Worm (Caenorhabditis elegans): ENCODE measurements around the gene set-9.

The set-9 gene

DNA sequence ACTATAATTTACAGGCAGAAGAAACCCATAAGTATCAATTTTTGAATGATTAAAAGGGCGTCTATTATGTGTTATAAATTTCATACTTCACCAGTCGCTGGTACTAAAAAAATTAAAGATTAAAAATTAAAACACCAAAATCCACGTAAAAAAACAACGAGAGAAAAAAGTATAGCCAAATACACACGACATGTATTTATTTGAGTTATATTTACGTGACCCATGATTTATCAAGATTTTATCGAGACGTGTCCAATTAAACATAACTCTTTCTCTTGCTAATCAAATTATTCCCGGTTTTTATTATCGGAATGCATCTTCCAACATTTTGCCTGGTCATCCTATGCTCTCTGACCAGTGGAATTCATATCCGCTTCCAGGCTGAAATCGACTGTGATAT is 40.4 kb upstream of the set-9 start, which contains the start of gene F36A4.4:
TSS of gene F36A4.4 (plus strand) at position 301 of the 400 bp plus-strand sequence.
- TF ChIP-seq R02D3.7 (tag; optimal IDR thresholded peaks at IDR 0.05) (no peak), ceh-16 (tag; optimal IDR thresholded peaks at IDR 0.05) (no peak), unc-55 (GFP tag; optimal IDR thresholded peaks at IDR 0.05) (no peak), elt-1 (tag; optimal IDR thresholded peaks at IDR 0.05) (no peak), snpc-4 (tag; optimal IDR thresholded peaks at IDR 0.05) (no peak), nhr-21 (tag; optimal IDR thresholded peaks at IDR 0.05) (no peak), unc-62 (GFP tag; optimal IDR thresholded peaks at IDR 0.05) (no peak), mab-5 (tag; optimal IDR thresholded peaks at IDR 0.05) (no peak), F13H6.1 (tag; optimal IDR thresholded peaks at IDR 0.05) (no peak), alr-1 (tag; optimal IDR thresholded peaks at IDR 0.05) (no peak), ama-1 (optimal IDR thresholded peaks at IDR 0.05) (no peak), sma-9 (GFP tag; optimal IDR thresholded peaks at IDR 0.05) (no peak), sma-9 (tag; optimal IDR thresholded peaks at IDR 0.05) (no peak), sma-3 (GFP tag; optimal IDR thresholded peaks at IDR 0.05) (no peak), nhr-25 (tag; optimal IDR thresholded peaks at IDR 0.05) (no peak), nhr-237 (tag; optimal IDR thresholded peaks at IDR 0.05) (no peak)

DNA sequence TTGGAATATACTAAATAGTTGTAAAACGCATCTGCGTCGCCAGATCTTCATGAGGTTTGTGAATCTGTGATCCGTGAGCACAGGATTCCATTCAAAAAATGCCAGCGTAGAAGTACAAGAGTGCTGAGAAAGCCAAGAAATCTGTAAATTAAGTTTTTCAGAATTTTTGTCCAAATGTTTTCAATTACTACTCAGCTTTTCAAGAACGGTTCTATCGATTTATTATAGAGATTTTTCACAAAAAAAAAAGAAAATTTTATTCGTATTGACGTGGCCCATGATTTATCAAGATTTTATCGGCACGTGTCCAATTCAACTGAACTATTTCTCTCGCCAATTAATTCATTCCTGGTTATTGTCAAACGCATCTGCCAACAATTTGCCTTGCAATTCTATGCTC is 38.4 kb upstream of the set-9 start, which contains the start of gene F36A4.3:
TSS of gene F36A4.3 (plus strand) at position 301 of the 400 bp plus-strand sequence.
- no peak for TF ChIP-seq nhr-129 (tag; optimal IDR thresholded peaks at IDR 0.05)
- no peak for TF ChIP-seq snpc-4 (tag; optimal IDR thresholded peaks at IDR 0.05)
- no peak for TF ChIP-seq nhr-21 (tag; optimal IDR thresholded peaks at IDR 0.05)
- no peak for TF ChIP-seq gmeb-1 (tag; optimal IDR thresholded peaks at IDR 0.05)
- TF ChIP-seq sem-4 (tag; optimal IDR thresholded peaks at IDR 0.05), result no peak
- no peak for TF ChIP-seq fos-1 (tag; optimal IDR thresholded peaks at IDR 0.05)
- TF ChIP-seq nhr-11 (tag; optimal IDR thresholded peaks at IDR 0.05), result no peak
- TF ChIP-seq sma-3 (GFP tag; optimal IDR thresholded peaks at IDR 0.05), result no peak
- TF ChIP-seq ZK546.5 (tag; optimal IDR thresholded peaks at IDR 0.05), result no peak
- TF ChIP-seq nhr-23 (tag; optimal IDR thresholded peaks at IDR 0.05), result no peak
- no peak for TF ChIP-seq alr-1 (tag; optimal IDR thresholded peaks at IDR 0.05)
- no peak for TF ChIP-seq elt-1 (tag; optimal IDR thresholded peaks at IDR 0.05)
- no peak for TF ChIP-seq ceh-82 (tag; optimal IDR thresholded peaks at IDR 0.05)
- no peak for TF ChIP-seq egl-27 (tag; optimal IDR thresholded peaks at IDR 0.05)
- TF ChIP-seq mab-5 (tag; optimal IDR thresholded peaks at IDR 0.05), result no peak
- TF ChIP-seq nhr-6 (tag; optimal IDR thresholded peaks at IDR 0.05), result no peak

DNA sequence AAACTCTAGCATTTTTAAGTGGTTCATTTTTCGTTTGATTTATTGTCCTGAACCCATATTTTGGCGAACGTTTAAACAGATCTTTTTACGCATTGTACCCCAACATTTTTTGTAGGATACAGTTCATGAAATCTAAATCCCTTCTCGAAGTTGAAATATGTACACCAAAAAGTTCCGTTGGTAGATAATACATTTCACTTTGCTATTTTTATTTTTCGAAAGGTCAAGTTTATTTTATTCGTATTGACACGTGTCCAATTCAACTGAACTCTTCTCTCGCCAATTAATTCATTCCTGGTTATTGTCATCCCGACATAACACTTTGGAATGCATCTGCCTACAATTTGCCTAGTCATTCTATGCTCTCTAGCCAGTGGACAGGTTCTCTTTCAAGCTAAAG is 36.8 kb upstream of the set-9 start, which contains the start of gene F36A4.2:
TSS of gene F36A4.2 (plus strand) at position 301 of the 400 bp plus-strand sequence.
- no peak for TF ChIP-seq nhr-23 (tag; optimal IDR thresholded peaks at IDR 0.05)
- no peak for TF ChIP-seq Y55F3AM.14 (GFP tag; optimal IDR thresholded peaks at IDR 0.05)
- TF ChIP-seq gmeb-1 (tag; optimal IDR thresholded peaks at IDR 0.05), result no peak
- no peak for TF ChIP-seq blmp-1 (tag; optimal IDR thresholded peaks at IDR 0.05; ENCODE audit: insufficient read depth)
- no peak for TF ChIP-seq fos-1 (tag; optimal IDR thresholded peaks at IDR 0.05)
- TF ChIP-seq skn-1 (tag; optimal IDR thresholded peaks at IDR 0.05), result no peak
- TF ChIP-seq mab-5 (tag; optimal IDR thresholded peaks at IDR 0.05), result no peak
- no peak for TF ChIP-seq R02D3.7 (tag; optimal IDR thresholded peaks at IDR 0.05)
- no peak for TF ChIP-seq lin-39 (tag; optimal IDR thresholded peaks at IDR 0.05)
- TF ChIP-seq ztf-11 (tag; optimal IDR thresholded peaks at IDR 0.05), result no peak
- no peak for TF ChIP-seq sma-9 (GFP tag; optimal IDR thresholded peaks at IDR 0.05)
- TF ChIP-seq sma-9 (tag; optimal IDR thresholded peaks at IDR 0.05), result no peak
- no peak for TF ChIP-seq ztf-4 (tag; optimal IDR thresholded peaks at IDR 0.05)

DNA sequence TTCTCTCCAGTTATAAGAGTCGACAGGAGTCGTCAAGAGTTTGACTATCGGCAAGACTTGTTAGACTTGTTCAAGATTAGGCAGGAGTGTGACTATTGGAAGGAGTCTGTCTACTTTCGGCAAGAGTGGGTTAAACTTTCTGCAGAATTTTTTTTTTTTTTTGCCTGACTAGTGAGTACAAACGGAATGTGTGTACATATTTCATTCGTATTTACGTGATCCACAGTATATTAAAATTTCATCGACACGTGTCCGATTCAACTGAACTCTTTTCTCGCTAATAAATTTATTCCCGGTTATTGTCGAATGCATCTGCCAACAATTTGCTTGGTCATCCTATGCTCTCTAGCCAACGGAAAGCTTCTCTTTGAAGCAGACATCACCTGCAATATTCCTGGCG is 35.5 kb upstream of the set-9 start, which contains the start of gene F36A4.1:
TSS of gene F36A4.1 (plus strand) at position 301 of the 400 bp plus-strand sequence.
- no peak for TF ChIP-seq nhr-25 (tag; optimal IDR thresholded peaks at IDR 0.05)
- no peak for TF ChIP-seq nhr-23 (tag; optimal IDR thresholded peaks at IDR 0.05)
- no peak for TF ChIP-seq aly-2 (tag; optimal IDR thresholded peaks at IDR 0.05)
- no peak for TF ChIP-seq dmd-4 (tag; optimal IDR thresholded peaks at IDR 0.05)
- no peak for TF ChIP-seq R02D3.7 (tag; optimal IDR thresholded peaks at IDR 0.05)
- no peak for TF ChIP-seq mab-5 (tag; optimal IDR thresholded peaks at IDR 0.05)
- no peak for TF ChIP-seq unc-55 (GFP tag; optimal IDR thresholded peaks at IDR 0.05)
- no peak for TF ChIP-seq unc-39 (tag; optimal IDR thresholded peaks at IDR 0.05)
- no peak for TF ChIP-seq C34F6.9 (tag; optimal IDR thresholded peaks at IDR 0.05)

DNA sequence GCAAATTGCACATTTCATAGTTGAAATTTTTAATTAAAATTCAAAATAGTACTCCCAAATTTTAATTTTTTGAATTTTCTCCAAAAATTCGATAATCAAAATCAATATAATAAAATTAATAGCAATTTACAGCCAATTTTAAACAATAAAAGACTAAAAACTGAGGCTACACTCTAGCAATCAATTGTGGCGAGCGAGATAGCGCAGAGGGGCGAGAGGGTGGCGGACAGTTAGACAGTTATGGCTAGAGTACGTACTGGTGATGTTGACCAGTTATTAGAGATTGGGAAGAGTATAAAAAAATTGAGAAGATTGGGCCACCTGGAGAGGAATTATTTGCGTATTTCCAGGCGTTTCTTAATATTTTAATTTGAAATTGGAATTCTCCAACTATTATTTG is 30.0 kb upstream of the set-9 start, which contains the start of gene nhr-78:
TSS of gene nhr-78 (minus strand) at position 182 of the 400 bp plus-strand sequence.
- TF ChIP-seq unc-39 (tag; optimal IDR thresholded peaks at IDR 0.05), result no peak
- TF ChIP-seq lin-11 (tag; optimal IDR thresholded peaks at IDR 0.05), result no peak
- no peak for TF ChIP-seq sem-4 (tag; optimal IDR thresholded peaks at IDR 0.05)
- TF ChIP-seq fos-1 (tag; optimal IDR thresholded peaks at IDR 0.05), result no peak
- TF ChIP-seq lsy-2 (tag; optimal IDR thresholded peaks at IDR 0.05), result no peak
- no peak for TF ChIP-seq nhr-129 (tag; optimal IDR thresholded peaks at IDR 0.05)
- TF ChIP-seq nhr-77 (tag; optimal IDR thresholded peaks at IDR 0.05), result no peak
- TF ChIP-seq peb-1 (tag; optimal IDR thresholded peaks at IDR 0.05), result no peak
- TF ChIP-seq elt-1 (tag; optimal IDR thresholded peaks at IDR 0.05), result no peak
- no peak for TF ChIP-seq nhr-10 (tag; optimal IDR thresholded peaks at IDR 0.05)
- TF ChIP-seq ztf-4 (tag; optimal IDR thresholded peaks at IDR 0.05), result no peak
- TF ChIP-seq nhr-21 (tag; optimal IDR thresholded peaks at IDR 0.05), result no peak
- no peak for TF ChIP-seq nhr-11 (tag; optimal IDR thresholded peaks at IDR 0.05)
- no peak for TF ChIP-seq dmd-4 (tag; optimal IDR thresholded peaks at IDR 0.05)
- TF ChIP-seq nhr-12 (tag; optimal IDR thresholded peaks at IDR 0.05), result no peak
- no peak for TF ChIP-seq lin-39 (tag; optimal IDR thresholded peaks at IDR 0.05)
- no peak for TF ChIP-seq nhr-237 (tag; optimal IDR thresholded peaks at IDR 0.05)
- no peak for TF ChIP-seq lin-13 (GFP tag; optimal IDR thresholded peaks at IDR 0.05)
- TF ChIP-seq R02D3.7 (tag; optimal IDR thresholded peaks at IDR 0.05), result no peak
- TF ChIP-seq aly-2 (tag; optimal IDR thresholded peaks at IDR 0.05), result no peak
- no peak for TF ChIP-seq mbf-1 (tag; optimal IDR thresholded peaks at IDR 0.05)
- TF ChIP-seq nhr-25 (tag; optimal IDR thresholded peaks at IDR 0.05), result no peak
- no peak for TF ChIP-seq blmp-1 (tag; optimal IDR thresholded peaks at IDR 0.05; ENCODE audit: insufficient read depth)
- TF ChIP-seq egl-27 (tag; optimal IDR thresholded peaks at IDR 0.05), result no peak

Data from whole organism, L2 larva.